Worm (Caenorhabditis elegans) whole organism, late embryonic: ENCODE measurements around the gene T21D12.7.

Experiments
- ets-4 ChIP-seq: sonication (generic microtip); optimal IDR thresholded peaks from 2 replicates; lab custom pipeline; 2016; ENCODE audit warnings: missing genetic modification characterization, missing compliant biosample characterization
- fkh-10 ChIP-seq: fragments of 150-350 bp; optimal IDR thresholded peaks from 2 replicates; lab custom pipeline; 2014; ENCODE audit warnings: missing biosample characterization, missing genetic modification reagents, missing genetic modification characterization
- hlh-13 ChIP-seq: fragments of 200-800 bp; sonication (Bioruptor generic); optimal IDR thresholded peaks from 2 replicates; lab custom pipeline; 2018; ENCODE audit warnings: mild to moderate bottlenecking, missing genetic modification characterization, missing compliant biosample characterization
- hlh-15 ChIP-seq: sonication (generic microtip); optimal IDR thresholded peaks from 2 replicates; lab custom pipeline; 2016; ENCODE audit warnings: missing genetic modification characterization, missing compliant biosample characterization
- nfya-1 ChIP-seq: sonication (generic microtip); optimal IDR thresholded peaks from 2 replicates; lab custom pipeline; 2017; ENCODE audit warnings: missing genetic modification characterization, mild to moderate bottlenecking, missing compliant biosample characterization, antibody characterized with exemption, moderate library complexity

DNA sequence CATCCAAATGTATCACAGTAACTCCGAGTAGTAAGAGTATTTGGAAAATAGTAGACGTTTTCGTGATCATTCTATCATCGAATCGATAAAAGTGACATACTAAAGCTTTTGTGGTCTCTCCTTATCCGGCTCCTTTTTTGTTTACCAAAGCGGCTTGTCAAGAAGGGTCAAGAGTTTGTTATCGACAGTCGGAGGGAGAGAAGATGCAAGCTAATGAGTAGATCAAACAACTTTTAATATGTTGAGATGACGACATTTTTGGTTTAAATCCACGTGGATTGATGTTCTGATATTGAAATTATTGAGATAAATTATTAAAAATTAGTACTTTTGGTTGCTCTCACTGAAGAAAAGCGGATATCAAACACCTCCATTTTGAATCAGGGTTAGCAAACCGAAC lies at the start of gene T21D12.7:
- TF ChIP-seq hlh-15 (tag; lab: Kevin White, UChicago), result no peak
- no peak for TF ChIP-seq fkh-10
- no peak for TF ChIP-seq hlh-13 (GFP tag; lab: Kevin White, UChicago)
- no peak for TF ChIP-seq nfya-1 (tag; lab: Kevin White, UChicago)
- TF ChIP-seq ets-4, result no peak
